Worm (Caenorhabditis elegans) whole organism, L1 larva: ENCODE data around the gene pno-1.

ENCODE experiments used
- aha-1 ChIP-seq: fragments of 150-350 bp; optimal IDR thresholded peaks from 2 replicates; lab custom pipeline; 2014; ENCODE audit warnings: missing biosample characterization, missing genetic modification characterization
- alr-1 ChIP-seq: fragments of 200-800 bp; sonication (Bioruptor generic); optimal IDR thresholded peaks from 2 replicates; lab custom pipeline; 2018; ENCODE audit warnings: borderline replicate concordance, mild to moderate bottlenecking, missing genetic modification characterization, missing compliant biosample characterization
- aly-2 ChIP-seq: fragments of 150-350 bp; optimal IDR thresholded peaks from 2 replicates; lab custom pipeline; 2014; ENCODE audit warnings: missing biosample characterization, missing genetic modification characterization
- ama-1 ChIP-seq: fragments of 150-350 bp; optimal IDR thresholded peaks from 2 replicates; lab custom pipeline; 2014
- blmp-1 ChIP-seq: fragments of 150-350 bp; optimal IDR thresholded peaks from 2 replicates; lab custom pipeline; 2014; ENCODE audit warnings: missing biosample characterization, missing genetic modification characterization
- ces-1 ChIP-seq: fragments of 150-350 bp; optimal IDR thresholded peaks from 2 replicates; lab custom pipeline; 2014; ENCODE audit warnings: missing biosample characterization, missing genetic modification reagents, missing genetic modification characterization
- dsc-1 ChIP-seq: sonication (generic microtip); optimal IDR thresholded peaks from 2 replicates; lab custom pipeline; 2016; ENCODE audit warnings: mild to moderate bottlenecking, missing genetic modification characterization, missing compliant biosample characterization
- efl-1 ChIP-seq, 4 experiments: fragments of 150-350 bp; optimal IDR thresholded peaks in 3 of 4; peaks in 1 of 4; 1 replicate in 1 of 4; 2 replicates in 3 of 4; lab custom pipeline; 2014; ENCODE audit warnings: missing biosample characterization in 2 of 4, missing genetic modification characterization in 2 of 4, missing genetic modification reagents in 2 of 4
- egl-13 ChIP-seq: sonication (generic microtip); optimal IDR thresholded peaks from 2 replicates; lab custom pipeline; 2016; ENCODE audit warnings: missing genotype, missing genetic modification reagents, missing genetic modification characterization, missing compliant biosample characterization
- elt-2 ChIP-seq: sonication (generic microtip); optimal IDR thresholded peaks from 2 replicates; lab custom pipeline; 2016; ENCODE audit warnings: missing genetic modification characterization, mild to moderate bottlenecking, inconsistent platforms, missing compliant biosample characterization, missing genetic modification reagents
- fkh-4 ChIP-seq: sonication (generic microtip); optimal IDR thresholded peaks from 2 replicates; lab custom pipeline; 2016; ENCODE audit warnings: missing compliant biosample characterization, missing genetic modification characterization, borderline replicate concordance
- fkh-8 ChIP-seq: sonication (generic microtip); optimal IDR thresholded peaks from 2 replicates; lab custom pipeline; 2016; ENCODE audit warnings: mild to moderate bottlenecking, missing genetic modification characterization, missing compliant biosample characterization
- fos-1 ChIP-seq: fragments of 150-350 bp; optimal IDR thresholded peaks from 2 replicates; lab custom pipeline; 2014; ENCODE audit warnings: missing biosample characterization, missing genetic modification characterization
- hlh-17 ChIP-seq: fragments of 200-800 bp; sonication (Bioruptor generic); optimal IDR thresholded peaks from 2 replicates; lab custom pipeline; 2018; ENCODE audit warnings: missing genetic modification characterization, mild to moderate bottlenecking, missing compliant biosample characterization, moderate library complexity, borderline replicate concordance
- irx-1 ChIP-seq: sonication (generic microtip); optimal IDR thresholded peaks from 2 replicates; lab custom pipeline; 2016; ENCODE audit warnings: missing genetic modification characterization, missing compliant biosample characterization
- lin-14 ChIP-seq: fragments of 200-800 bp; sonication (Bioruptor generic); optimal IDR thresholded peaks from 2 replicates; lab custom pipeline; 2018; ENCODE audit warnings: mild to moderate bottlenecking, missing genetic modification characterization, moderate library complexity, missing compliant biosample characterization
- lin-35 ChIP-seq, 2 experiments: fragments of 150-350 bp; optimal IDR thresholded peaks; 2 replicates each; lab custom pipeline; 2014; ENCODE audit warnings: missing biosample characterization in 2 of 2, missing genetic modification characterization in 2 of 2, missing genetic modification reagents in 2 of 2
- lsy-2 ChIP-seq, 2 experiments: fragments of 150-350 bp; optimal IDR thresholded peaks; 2 replicates each; lab custom pipeline; 2014; ENCODE audit warnings: missing biosample characterization in 2 of 2, missing genetic modification characterization in 2 of 2
- mab-9 ChIP-seq: fragments of 200-800 bp; sonication (Bioruptor generic); IDR thresholded peaks from 2 replicates; pipeline ENCODE4 v1.3.6; 2022; ENCODE audit warnings: missing genetic modification reagents, missing genetic modification characterization, missing compliant biosample characterization
- mdl-1 ChIP-seq, 2 experiments: fragments of 150-350 bp; optimal IDR thresholded peaks; 2 replicates each; lab custom pipeline; 2014 to 2017; ENCODE audit warnings: missing biosample characterization in 2 of 2, missing genetic modification characterization in 2 of 2, inconsistent platforms in 1 of 2
- mef-2 ChIP-seq: fragments of 150-350 bp; optimal IDR thresholded peaks from 2 replicates; lab custom pipeline; 2014; ENCODE audit warnings: missing biosample characterization, missing genetic modification characterization
- nhr-11 ChIP-seq: fragments of 150-350 bp; optimal IDR thresholded peaks from 2 replicates; lab custom pipeline; 2014; ENCODE audit warnings: missing biosample characterization, missing genetic modification characterization
- nhr-19 ChIP-seq: fragments of 200-800 bp; sonication (Bioruptor generic); conservative IDR thresholded peaks from 2 replicates; pipeline ENCODE4 v1.3.6; 2022; ENCODE audit warnings: missing genetic modification characterization, missing compliant biosample characterization
- nhr-20 ChIP-seq: sonication (generic microtip); optimal IDR thresholded peaks from 2 replicates; lab custom pipeline; 2016; ENCODE audit warnings: mild to moderate bottlenecking, missing genetic modification characterization, missing compliant biosample characterization
- nhr-237 ChIP-seq: fragments of 150-350 bp; optimal IDR thresholded peaks from 2 replicates; lab custom pipeline; 2014; ENCODE audit warnings: missing biosample characterization, missing genetic modification characterization
- nhr-28 ChIP-seq: fragments of 150-350 bp; optimal IDR thresholded peaks from 2 replicates; lab custom pipeline; 2014; ENCODE audit warnings: missing biosample characterization, missing genetic modification characterization
- nhr-47 ChIP-seq: sonication (generic microtip); optimal IDR thresholded peaks from 2 replicates; lab custom pipeline; 2016; ENCODE audit warnings: mild to moderate bottlenecking, missing genetic modification characterization, moderate library complexity, missing compliant biosample characterization
- nhr-71 ChIP-seq: sonication (generic microtip); optimal IDR thresholded peaks from 2 replicates; lab custom pipeline; 2016; ENCODE audit warnings: mild to moderate bottlenecking, missing genetic modification characterization, moderate library complexity, missing compliant biosample characterization
- nhr-84 ChIP-seq: sonication (generic microtip); optimal IDR thresholded peaks from 2 replicates; lab custom pipeline; 2017; ENCODE audit warnings: missing biosample characterization, missing genetic modification characterization
- nhr-85 ChIP-seq: sonication (generic microtip); peaks from one replicate; lab custom pipeline; 2016; ENCODE audit warnings: missing genetic modification characterization, inconsistent platforms, missing compliant biosample characterization
- pag-3 ChIP-seq: sonication (generic microtip); optimal IDR thresholded peaks from 2 replicates; lab custom pipeline; 2017; ENCODE audit warnings: missing genetic modification characterization, mild to moderate bottlenecking, missing compliant biosample characterization, antibody characterized with exemption, borderline replicate concordance; ENCODE audit not compliant: insufficient read depth
- pqm-1 ChIP-seq: sonication (generic microtip); optimal IDR thresholded peaks from 3 replicates; lab custom pipeline; 2017; ENCODE audit warnings: missing biosample characterization, missing genetic modification characterization
- rnt-1 ChIP-seq: sonication (generic microtip); optimal IDR thresholded peaks from 2 replicates; lab custom pipeline; 2016; ENCODE audit warnings: mild to moderate bottlenecking, missing genetic modification characterization, moderate library complexity, missing compliant biosample characterization
- snpc-4 ChIP-seq: fragments of 150-350 bp; optimal IDR thresholded peaks from 2 replicates; lab custom pipeline; 2014; ENCODE audit warnings: missing biosample characterization, missing genetic modification characterization
- snu-23 ChIP-seq: sonication (generic microtip); optimal IDR thresholded peaks from 2 replicates; lab custom pipeline; 2016; ENCODE audit warnings: missing genetic modification characterization, missing compliant biosample characterization
- sptf-1 ChIP-seq: fragments of 150-350 bp; optimal IDR thresholded peaks from 2 replicates; lab custom pipeline; 2014; ENCODE audit warnings: missing biosample characterization, missing genetic modification characterization
- sup-37 ChIP-seq: fragments of 200-800 bp; sonication (Bioruptor generic); optimal IDR thresholded peaks from 2 replicates; lab custom pipeline; 2018; ENCODE audit warnings: mild to moderate bottlenecking, missing genetic modification characterization, missing compliant biosample characterization
- swsn-7 ChIP-seq: sonication (generic microtip); optimal IDR thresholded peaks from 2 replicates; lab custom pipeline; 2016; ENCODE audit warnings: missing genetic modification characterization, missing compliant biosample characterization
- tbx-2 ChIP-seq: sonication (generic microtip); optimal IDR thresholded peaks from 2 replicates; lab custom pipeline; 2016; ENCODE audit warnings: missing genetic modification characterization, missing compliant biosample characterization
- tlp-1 ChIP-seq: fragments of 150-350 bp; optimal IDR thresholded peaks from 2 replicates; lab custom pipeline; 2014; ENCODE audit warnings: missing biosample characterization, missing genetic modification characterization
- unc-30 ChIP-seq: sonication (generic microtip); optimal IDR thresholded peaks from 2 replicates; lab custom pipeline; 2017; ENCODE audit warnings: missing biosample characterization, missing genetic modification characterization
- unc-62 ChIP-seq: fragments of 150-350 bp; optimal IDR thresholded peaks from 2 replicates; lab custom pipeline; 2014; ENCODE audit warnings: missing biosample characterization, missing genetic modification reagents, missing genetic modification characterization
- unc-86 ChIP-seq: sonication (generic microtip); optimal IDR thresholded peaks from 2 replicates; lab custom pipeline; 2016; ENCODE audit warnings: missing genetic modification characterization, missing compliant biosample characterization
- xbp-1 ChIP-seq: sonication (generic microtip); optimal IDR thresholded peaks from 2 replicates; lab custom pipeline; 2016; ENCODE audit warnings: missing genetic modification characterization, missing compliant biosample characterization
- zag-1 ChIP-seq: fragments of 150-350 bp; optimal IDR thresholded peaks from 2 replicates; lab custom pipeline; 2014; ENCODE audit warnings: missing biosample characterization, missing genetic modification characterization
- zip-4 ChIP-seq: fragments of 200-800 bp; sonication (Bioruptor generic); optimal IDR thresholded peaks from 2 replicates; lab custom pipeline; 2018; ENCODE audit warnings: mild to moderate bottlenecking, missing genetic modification characterization, moderate library complexity, missing compliant biosample characterization

Gene pno-1

ce11 chrII:9764696-9765095, 22.0 kb upstream of the pno-1 start:
- no peak for TF ChIP-seq efl-1 (optimal IDR thresholded peaks at IDR 0.05; lab: Kevin White, UChicago)
- TF ChIP-seq efl-1 (GFP tag; optimal IDR thresholded peaks at IDR 0.05 in 1 of 2; lab: Kevin White, UChicago): peak in 1 of 2 experiments; percentile 80
- no peak for TF ChIP-seq tbx-2 (tag; lab: Kevin White, UChicago)
- TF ChIP-seq nhr-84 (tag; lab: Kevin White, UChicago): no peak

ce11 chrII:9759382-9759781, 16.7 kb upstream of the pno-1 start:
- TF ChIP-seq hlh-17 (GFP tag; lab: Kevin White, UChicago) (no peak), xbp-1 (tag; lab: Kevin White, UChicago) (peak; percentile 49), fkh-8 (tag; lab: Kevin White, UChicago) (peak; percentile 13), sup-37 (GFP tag; lab: Kevin White, UChicago) (no peak), mef-2 (tag; lab: Kevin White, UChicago) (no peak), lsy-2 (tag; optimal IDR thresholded peaks at IDR 0.05; lab: Kevin White, UChicago) (no peak), nhr-20 (no peak), zip-4 (no peak), fos-1 (tag; lab: Kevin White, UChicago) (no peak), snpc-4 (tag; lab: Kevin White, UChicago) (no peak), ama-1 (no peak), elt-2 (tag; lab: Kevin White, UChicago) (no peak), lin-35 (GFP tag; optimal IDR thresholded peaks at IDR 0.05; lab: Kevin White, UChicago) (no peak), efl-1 (optimal IDR thresholded peaks at IDR 0.05; lab: Kevin White, UChicago) (no peak), efl-1 (GFP tag; optimal IDR thresholded peaks at IDR 0.05 in 1 of 2; lab: Kevin White, UChicago) (peak in 1 of 2 experiments; percentile 63), mdl-1 (tag; optimal IDR thresholded peaks at IDR 0.05; lab: Kevin White, UChicago) (no peak), nhr-71 (peak; percentile 1)

- no peak for TF ChIP-seq pqm-1
- TF ChIP-seq nhr-20: peak; percentile 21
- TF ChIP-seq ces-1 (GFP tag; lab: Kevin White, UChicago): no peak
- TF ChIP-seq nhr-71: peak; percentile 71
- TF ChIP-seq rnt-1: peak; percentile 77
- peak; percentile 16 for TF ChIP-seq swsn-7 (tag; lab: Kevin White, UChicago)
- no peak for TF ChIP-seq nhr-85 (tag; lab: Kevin White, UChicago)
- TF ChIP-seq efl-1 (optimal IDR thresholded peaks at IDR 0.05; lab: Kevin White, UChicago): no peak
- TF ChIP-seq efl-1 (GFP tag; optimal IDR thresholded peaks at IDR 0.05 in 1 of 2; lab: Kevin White, UChicago): peak in 1 of 2 experiments; percentile 14
- no peak for TF ChIP-seq nhr-28 (tag; lab: Kevin White, UChicago)
- TF ChIP-seq blmp-1: no peak
- peak in 1 of 2 experiments; percentile 47 for TF ChIP-seq lsy-2 (tag; optimal IDR thresholded peaks at IDR 0.05; lab: Kevin White, UChicago)
- peak; percentile 14 for TF ChIP-seq nhr-11 (tag; lab: Kevin White, UChicago)
- peak; percentile 72 for TF ChIP-seq pag-3 (tag; lab: Kevin White, UChicago)
- peak; percentile 88 for TF ChIP-seq lin-14 (GFP tag; lab: Kevin White, UChicago)
- TF ChIP-seq fkh-4 (tag; lab: Kevin White, UChicago): no peak
- peak; percentile 27 for TF ChIP-seq snu-23 (GFP tag; lab: Kevin White, UChicago)
- TF ChIP-seq mab-9 (GFP tag; lab: Robert Waterston, UW): no peak
- peak; percentile 17; the same call in 1 of the 2 replicates for TF ChIP-seq nhr-19
These were observed 15.1 kb upstream of the pno-1 start, which contains the start of gene shk-1 for ce11 chrII:9757651-9758282. Gene shk-1 (plus strand): TSS chrII:9758232.

DNA sequence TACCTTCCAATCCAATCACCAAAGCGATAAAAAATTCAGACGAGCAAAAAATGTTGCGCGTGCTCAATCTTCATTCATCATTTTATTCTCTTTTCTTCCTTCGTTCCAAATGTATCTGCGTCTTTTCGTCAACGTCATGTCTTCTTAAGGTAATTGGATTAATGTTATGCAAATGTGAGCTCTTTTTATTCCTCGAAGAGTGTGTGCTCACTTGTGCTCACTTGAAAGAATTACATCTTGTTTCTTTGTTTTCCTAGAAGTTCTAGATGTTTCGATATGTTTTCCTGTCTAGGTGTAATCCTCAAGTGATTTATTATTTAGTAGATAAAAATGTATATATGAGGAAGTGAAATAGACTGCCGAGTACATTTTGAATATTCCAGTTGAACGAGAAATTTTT, 12.7 kb upstream of the pno-1 start:
- TF ChIP-seq fos-1 (tag; lab: Kevin White, UChicago) (no peak), nhr-47 (peak; percentile 11), alr-1 (tag; lab: Kevin White, UChicago) (no peak), tlp-1 (no peak), egl-13 (tag; lab: Kevin White, UChicago) (peak; percentile 19), nhr-71 (peak; percentile 35), unc-62 (GFP tag; lab: Kevin White, UChicago) (no peak), aly-2 (tag; lab: Kevin White, UChicago) (no peak), lin-14 (GFP tag; lab: Kevin White, UChicago) (peak; percentile 41), nhr-85 (tag; lab: Kevin White, UChicago) (no peak), unc-86 (peak; percentile 64), irx-1 (tag; lab: Kevin White, UChicago) (no peak), lin-35 (GFP tag; optimal IDR thresholded peaks at IDR 0.05; lab: Kevin White, UChicago) (no peak), blmp-1 (no peak), sptf-1 (no peak), dsc-1 (tag; lab: Kevin White, UChicago) (peak; percentile 92), aha-1 (tag; lab: Kevin White, UChicago) (no peak), unc-30 (tag; lab: Kevin White, UChicago) (no peak), nhr-237 (tag; lab: Kevin White, UChicago) (no peak), hlh-17 (GFP tag; lab: Kevin White, UChicago) (no peak), zag-1 (tag; lab: Kevin White, UChicago) (no peak)
